Worm (Caenorhabditis elegans): Measurements from ENCODE around the gene mrpl-45.

The mrpl-45 gene

DNA sequence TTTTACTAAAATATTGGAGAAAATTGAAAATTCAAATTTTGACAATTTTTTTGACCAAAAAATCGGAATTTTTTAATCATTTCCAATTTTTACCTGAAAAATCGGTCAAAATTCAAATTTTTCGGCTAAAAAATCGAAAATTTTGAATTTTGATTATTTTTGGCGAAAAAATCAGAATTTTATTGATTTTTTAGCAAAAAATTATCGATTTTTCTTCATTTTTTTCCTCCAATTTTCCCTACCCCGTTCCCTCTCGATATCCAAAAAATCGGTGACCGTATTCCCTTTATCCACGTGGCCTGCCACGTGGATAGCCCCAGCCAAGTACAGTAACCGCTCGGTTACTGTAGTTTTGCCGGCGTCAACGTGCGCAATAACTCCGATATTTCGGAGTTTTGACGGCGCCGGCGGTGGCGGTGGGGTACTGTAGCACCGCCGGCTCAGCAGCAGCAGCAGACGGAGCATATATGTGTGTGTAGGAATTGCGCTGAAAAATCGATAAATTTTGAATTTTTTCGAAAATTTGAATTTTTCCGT is 8.4 kb downstream of the mrpl-45 start, which contains the start of gene Y119D3B.14:
Gene Y119D3B.14, minus strand, starts transcription at position 487 of the 537 bp plus-strand sequence.
- TF ChIP-seq madf-8 (GFP tag; conservative IDR thresholded peaks at IDR 0.05) (no peak), mcd-1 (GFP tag; IDR thresholded peaks at IDR 0.05) (peak; percentile 32; the same call in 1 of the 2 replicates), pbrm-1 (GFP tag; IDR thresholded peaks at IDR 0.05) (0 out of 2 replicates have a peak, but pooled peaks have one; percentile 10)

DNA sequence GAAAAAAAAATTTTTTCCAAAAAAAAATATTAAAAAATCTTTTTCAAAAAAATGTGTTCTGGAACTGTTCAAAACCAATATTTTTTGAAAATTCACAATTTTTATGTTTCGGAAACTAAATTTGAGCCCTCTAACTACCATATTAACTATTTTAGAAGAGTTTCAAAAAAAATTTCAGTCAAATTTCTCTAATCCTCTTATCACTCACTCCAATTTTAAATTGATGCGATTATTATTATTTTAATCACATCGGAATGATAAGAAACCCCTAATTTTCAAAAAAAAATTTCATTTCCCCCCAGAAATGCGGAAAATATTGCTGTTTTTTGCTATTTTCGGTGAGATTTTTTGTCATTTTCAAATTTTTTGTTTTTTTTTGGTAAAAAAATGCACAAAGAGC is 20.1 kb downstream of the mrpl-45 start, which contains the start of gene nspg-8:
Gene nspg-8, plus strand, starts transcription at position 301 of the 400 bp plus-strand sequence.
- TF ChIP-seq fkh-3 (tag; optimal IDR thresholded peaks at IDR 0.05) (no peak), pbrm-1 (GFP tag; IDR thresholded peaks at IDR 0.05) (no peak), madf-8 (GFP tag; conservative IDR thresholded peaks at IDR 0.05) (no peak), sptf-2 (GFP tag; optimal IDR thresholded peaks at IDR 0.05) (no peak), B0336.3 (GFP tag; IDR thresholded peaks at IDR 0.05) (no peak), nhr-27 (tag; optimal IDR thresholded peaks at IDR 0.05) (no peak), hrde-1 (tag; optimal IDR thresholded peaks at IDR 0.05; ENCODE audit: borderline replicate concordance) (no peak), B0261.1 (tag; optimal IDR thresholded peaks at IDR 0.05) (no peak)

DNA sequence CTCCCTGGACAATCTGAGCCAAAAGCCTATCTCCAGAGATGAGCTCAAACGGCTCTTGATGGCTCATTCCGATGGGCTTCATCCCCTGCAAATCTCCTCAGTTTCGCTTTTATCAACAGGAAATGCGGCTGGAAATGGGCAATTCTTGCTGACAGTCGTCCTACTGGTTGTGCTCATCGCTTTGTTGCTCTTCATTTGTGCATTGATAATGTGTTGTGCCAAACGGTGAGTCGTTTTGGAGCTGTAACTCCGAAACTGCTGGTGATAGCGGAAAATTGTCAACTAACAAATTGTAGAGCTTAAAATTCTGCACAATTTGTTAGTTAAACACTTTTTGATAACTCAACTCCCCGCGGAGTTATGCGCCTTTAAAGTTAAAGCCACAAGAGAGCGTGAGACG is 22.8 kb downstream of the mrpl-45 start:
- TF ChIP-seq B0336.3 (GFP tag; IDR thresholded peaks at IDR 0.05) (no peak), zim-3 (tag; optimal IDR thresholded peaks at IDR 0.05) (no peak), let-526 (GFP tag; IDR thresholded peaks at IDR 0.05) (no peak), F57C9.4 (tag; optimal IDR thresholded peaks at IDR 0.05) (no peak), T07F8.4 (tag; optimal IDR thresholded peaks at IDR 0.05) (no peak)

DNA sequence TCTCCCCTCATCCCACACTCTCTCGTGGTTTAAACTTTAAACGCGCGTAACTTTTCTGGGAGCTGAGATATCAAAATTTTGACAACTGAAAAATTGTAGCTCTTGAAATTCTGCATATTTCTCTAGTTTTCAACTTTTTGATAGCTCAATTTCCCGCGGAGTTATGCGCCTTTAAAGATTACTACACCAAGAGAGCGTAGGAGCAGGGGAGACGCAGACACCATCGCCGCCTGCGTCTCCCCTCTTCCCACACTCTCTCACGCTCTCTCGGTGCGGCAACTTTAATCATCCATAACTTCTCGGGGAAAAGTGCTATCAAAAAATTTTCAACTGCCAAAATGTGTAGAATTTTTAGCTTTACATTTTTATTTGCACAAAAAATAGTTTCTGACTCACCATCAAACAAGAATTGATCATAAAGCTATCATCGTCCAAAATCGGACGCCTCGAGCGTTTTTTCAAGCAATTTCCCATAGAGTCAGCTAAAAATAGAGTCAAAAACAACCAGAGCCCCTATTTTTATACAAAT is 25.7 kb downstream of the mrpl-45 start, which contains the start of gene eak-3:
Gene eak-3, minus strand, starts transcription at position 479 of the 529 bp plus-strand sequence.
- TF ChIP-seq atf-7 (tag; optimal IDR thresholded peaks at IDR 0.05) (no peak), hmg-1.2 (GFP tag; IDR thresholded peaks at IDR 0.05) (peak; percentile 78), mxl-1 (tag; optimal IDR thresholded peaks at IDR 0.05) (no peak)

DNA sequence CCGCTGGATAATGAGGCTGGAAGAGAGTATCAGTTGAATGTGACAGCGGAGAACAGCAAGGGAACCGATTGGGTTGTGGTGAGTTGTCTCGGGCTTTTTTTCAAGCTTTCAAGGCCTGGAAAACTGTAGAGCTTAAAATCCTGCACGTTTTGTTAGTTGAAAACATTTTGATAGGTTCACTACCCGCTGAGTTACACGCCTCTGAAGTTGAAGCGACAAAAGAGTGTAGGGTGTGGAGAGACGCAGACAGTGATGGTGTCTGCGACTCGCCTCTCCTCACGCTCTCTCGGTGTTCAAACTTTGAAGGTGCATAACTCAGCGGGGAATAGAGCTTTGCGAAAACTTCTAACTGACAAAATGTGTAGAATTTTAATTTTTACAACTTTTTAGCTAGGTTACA is 28.5 kb downstream of the mrpl-45 start:
- TF ChIP-seq F33H1.4 (GFP tag; IDR thresholded peaks at IDR 0.05) (no peak), K12H6.12 (tag; optimal IDR thresholded peaks at IDR 0.05) (no peak), hmg-1.2 (GFP tag; IDR thresholded peaks at IDR 0.05) (peak; percentile 61)

DNA sequence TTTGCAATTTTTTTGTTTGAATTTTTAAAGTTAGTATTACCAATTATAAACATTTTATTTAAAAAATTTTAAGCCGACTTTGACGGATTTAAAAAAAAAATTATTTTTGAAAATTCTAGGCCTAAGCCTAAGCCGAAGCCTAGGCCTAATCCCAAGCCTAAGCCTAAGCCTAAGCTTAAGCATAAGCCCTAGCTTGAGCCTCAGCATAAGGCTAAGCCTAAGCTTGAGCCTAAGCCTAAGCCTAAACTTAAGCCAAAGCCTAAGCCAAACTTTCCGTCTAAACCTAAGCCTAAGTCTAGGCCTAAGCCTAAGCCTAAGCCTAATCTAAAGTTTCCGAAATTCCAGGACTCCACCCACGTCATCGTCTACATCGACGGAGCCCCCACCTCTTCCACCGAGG is 32.2 kb downstream of the mrpl-45 start:
- TF ChIP-seq sea-2 (GFP tag; IDR thresholded peaks at IDR 0.05) (no peak), let-526 (GFP tag; IDR thresholded peaks at IDR 0.05) (no peak), F39B2.1 (GFP tag; IDR thresholded peaks at IDR 0.05) (no peak), pha-4 (tag; optimal IDR thresholded peaks at IDR 0.05) (no peak), ets-4 (GFP tag; optimal IDR thresholded peaks at IDR 0.05) (no peak), ztf-22 (GFP tag; optimal IDR thresholded peaks at IDR 0.05) (no peak), tbp1 (GFP tag; optimal IDR thresholded peaks at IDR 0.05) (no peak), rpc-1 (optimal IDR thresholded peaks at IDR 0.05) (no peak), rpc-1 (tag; optimal IDR thresholded peaks at IDR 0.05) (no peak), efl-1 (GFP tag; optimal IDR thresholded peaks at IDR 0.05) (no peak), ceh-40 (GFP tag; IDR thresholded peaks at IDR 0.05) (no peak), aptf-2 (GFP tag; conservative IDR thresholded peaks at IDR 0.05) (no peak), rcor-1 (GFP tag; IDR thresholded peaks at IDR 0.05) (no peak), F33H1.4 (GFP tag; IDR thresholded peaks at IDR 0.05) (no peak), nhr-27 (tag; optimal IDR thresholded peaks at IDR 0.05) (no peak), sdz-38 (tag; optimal IDR thresholded peaks at IDR 0.05) (no peak), sptf-2 (GFP tag; optimal IDR thresholded peaks at IDR 0.05) (no peak), Y95B8A.8 (GFP tag; IDR thresholded peaks at IDR 0.05) (no peak), ztf-6 (GFP tag; IDR thresholded peaks at IDR 0.05) (no peak), Y53F4B.3 (GFP tag; IDR thresholded peaks at IDR 0.05) (no peak), bed-2 (GFP tag; IDR thresholded peaks at IDR 0.05) (no peak)

Measured in whole organism, young adult.